Worm (Caenorhabditis elegans): ENCODE data around the gene har-1.

The har-1 gene

ce11 chrIII:4186751-4187309 is 35.0 kb downstream of the har-1 start, which contains the start of gene lars-1:
TSS of gene lars-1 (minus strand) at chrIII:4186801.
- TF ChIP-seq crh-2 (tag; optimal IDR thresholded peaks at IDR 0.05), result peak; percentile 21
- TF ChIP-seq C34F6.9 (tag; optimal IDR thresholded peaks at IDR 0.05), result peak; percentile 30
- peak in 1 of 2 experiments; percentile 12 for TF ChIP-seq lsy-2 (tag; optimal IDR thresholded peaks at IDR 0.05)
- no peak for TF ChIP-seq nhr-11 (tag; optimal IDR thresholded peaks at IDR 0.05)
- TF ChIP-seq F13H6.1 (tag; optimal IDR thresholded peaks at IDR 0.05), result no peak
- no peak for TF ChIP-seq ama-1 (optimal IDR thresholded peaks at IDR 0.05)

ce11 chrIII:4187845-4188244 is 36.0 kb downstream of the har-1 start, which contains the start of gene R74.2:
TSS of gene R74.2 (plus strand) at chrIII:4188160.
- TF ChIP-seq mab-5 (tag; optimal IDR thresholded peaks at IDR 0.05) (no peak), nhr-25 (tag; optimal IDR thresholded peaks at IDR 0.05) (peak; percentile 41), blmp-1 (tag; optimal IDR thresholded peaks at IDR 0.05; ENCODE audit: insufficient read depth) (peak; percentile 75)

ce11 chrIII:4189602-4190001 is 37.7 kb downstream of the har-1 start:
- TF ChIP-seq fos-1 (tag; optimal IDR thresholded peaks at IDR 0.05) (peak; percentile 17), blmp-1 (tag; optimal IDR thresholded peaks at IDR 0.05; ENCODE audit: insufficient read depth) (peak; percentile 84), ZK546.5 (tag; optimal IDR thresholded peaks at IDR 0.05) (no peak), lin-39 (tag; optimal IDR thresholded peaks at IDR 0.05) (no peak), nhr-6 (tag; optimal IDR thresholded peaks at IDR 0.05) (no peak), nhr-237 (tag; optimal IDR thresholded peaks at IDR 0.05) (no peak)

- TF ChIP-seq C34F6.9 (tag; optimal IDR thresholded peaks at IDR 0.05) (no peak), snpc-4 (tag; optimal IDR thresholded peaks at IDR 0.05) (no peak), sma-9 (GFP tag; optimal IDR thresholded peaks at IDR 0.05) (no peak), sma-9 (tag; optimal IDR thresholded peaks at IDR 0.05) (no peak), lin-13 (GFP tag; optimal IDR thresholded peaks at IDR 0.05) (no peak), gmeb-1 (tag; optimal IDR thresholded peaks at IDR 0.05) (no peak), nhr-21 (tag; optimal IDR thresholded peaks at IDR 0.05) (no peak)
Observed at ce11 chrIII:4190241-4190640, 38.4 kb downstream of the har-1 start, which contains the start of gene spp-28. TSS of gene spp-28 (minus strand) at chrIII:4190341.

- TF ChIP-seq fos-1 (tag; optimal IDR thresholded peaks at IDR 0.05) (peak; percentile 97), ztf-1 (GFP tag; conservative IDR thresholded peaks at IDR 0.05) (no peak), lin-39 (tag; optimal IDR thresholded peaks at IDR 0.05) (no peak), crh-2 (tag; optimal IDR thresholded peaks at IDR 0.05) (peak; percentile 74), lin-13 (GFP tag; optimal IDR thresholded peaks at IDR 0.05) (peak; percentile 29), lsy-2 (tag; optimal IDR thresholded peaks at IDR 0.05) (peak; percentile 8 to 55), sma-9 (GFP tag; optimal IDR thresholded peaks at IDR 0.05) (peak; percentile 12), sma-9 (tag; optimal IDR thresholded peaks at IDR 0.05) (no peak), unc-55 (GFP tag; optimal IDR thresholded peaks at IDR 0.05) (peak; percentile 94), C34F6.9 (tag; optimal IDR thresholded peaks at IDR 0.05) (peak; percentile 87), mdl-1 (tag; optimal IDR thresholded peaks at IDR 0.05) (peak in 1 of 2 experiments; percentile 2), ztf-4 (tag; optimal IDR thresholded peaks at IDR 0.05) (peak; percentile 23), aly-2 (tag; optimal IDR thresholded peaks at IDR 0.05) (no peak), nhr-10 (tag; optimal IDR thresholded peaks at IDR 0.05) (no peak), mab-5 (tag; optimal IDR thresholded peaks at IDR 0.05) (peak; percentile 16), nhr-129 (tag; optimal IDR thresholded peaks at IDR 0.05) (peak; percentile 66)
Observed at ce11 chrIII:4191091-4191638, 39.3 kb downstream of the har-1 start, which contains the start of gene dnj-16. TSS of gene dnj-16 (plus strand) at chrIII:4191141.

ce11 chrIII:4193659-4194103 is 41.8 kb downstream of the har-1 start, which contains the start of gene xbp-1:
TSS of gene xbp-1 (plus strand) at chrIII:4193809.
- peak; percentile 96 for TF ChIP-seq unc-55 (GFP tag; optimal IDR thresholded peaks at IDR 0.05)
- peak; percentile 99 for TF ChIP-seq C34F6.9 (tag; optimal IDR thresholded peaks at IDR 0.05)
- TF ChIP-seq ztf-1 (GFP tag; conservative IDR thresholded peaks at IDR 0.05), result no peak
- peak; percentile 100 for TF ChIP-seq crh-2 (tag; optimal IDR thresholded peaks at IDR 0.05)
- TF ChIP-seq dmd-4 (tag; optimal IDR thresholded peaks at IDR 0.05), result no peak
- no peak for TF ChIP-seq aly-2 (tag; optimal IDR thresholded peaks at IDR 0.05)
- TF ChIP-seq Y55F3AM.14 (GFP tag; optimal IDR thresholded peaks at IDR 0.05), result peak; percentile 81
- peak; percentile 55 for TF ChIP-seq mab-5 (tag; optimal IDR thresholded peaks at IDR 0.05)
- peak; percentile 91 for TF ChIP-seq sma-9 (GFP tag; optimal IDR thresholded peaks at IDR 0.05)
- no peak for TF ChIP-seq sma-9 (tag; optimal IDR thresholded peaks at IDR 0.05)
- TF ChIP-seq elt-1 (tag; optimal IDR thresholded peaks at IDR 0.05), result no peak
- peak; percentile 31 for TF ChIP-seq alr-1 (tag; optimal IDR thresholded peaks at IDR 0.05)
- TF ChIP-seq fos-1 (tag; optimal IDR thresholded peaks at IDR 0.05), result peak; percentile 99
- peak; percentile 97 for TF ChIP-seq nhr-129 (tag; optimal IDR thresholded peaks at IDR 0.05)
- TF ChIP-seq nhr-10 (tag; optimal IDR thresholded peaks at IDR 0.05), result peak; percentile 69
- TF ChIP-seq ceh-82 (tag; optimal IDR thresholded peaks at IDR 0.05), result no peak
- peak; percentile 70 to 90 for TF ChIP-seq lsy-2 (tag; optimal IDR thresholded peaks at IDR 0.05)
- TF ChIP-seq gmeb-1 (tag; optimal IDR thresholded peaks at IDR 0.05), result peak; percentile 67
- TF ChIP-seq unc-62 (GFP tag; optimal IDR thresholded peaks at IDR 0.05), result no peak
- peak; percentile 80 for TF ChIP-seq sem-4 (tag; optimal IDR thresholded peaks at IDR 0.05)
- TF ChIP-seq lin-11 (tag; optimal IDR thresholded peaks at IDR 0.05), result peak; percentile 87
- TF ChIP-seq sma-3 (GFP tag; optimal IDR thresholded peaks at IDR 0.05), result peak; percentile 78
- TF ChIP-seq zag-1 (tag; optimal IDR thresholded peaks at IDR 0.05), result peak; percentile 74
- peak; percentile 85 for TF ChIP-seq skn-1 (tag; optimal IDR thresholded peaks at IDR 0.05)
- TF ChIP-seq mdl-1 (tag; optimal IDR thresholded peaks at IDR 0.05), result peak; percentile 31 to 72
- peak; percentile 64 for TF ChIP-seq blmp-1 (tag; optimal IDR thresholded peaks at IDR 0.05; ENCODE audit: insufficient read depth)
- TF ChIP-seq lin-13 (GFP tag; optimal IDR thresholded peaks at IDR 0.05), result peak; percentile 85

Data from whole organism, L2 larva.